Fruit fly (Drosophila melanogaster) whole organism, wandering third instar larva: Measurements from ENCODE around the gene Cpr64Aa.

ENCODE experiments used
- Myc ChIP-seq: fragments of >200 bp; optimal IDR thresholded peaks from 2 replicates; lab custom pipeline; 2017
- Vsx2 ChIP-seq: fragments of 200-300, 225-300 bp; sonication (Bioruptor generic); optimal IDR thresholded peaks from 2 replicates; lab custom pipeline; 2018; ENCODE audit warnings: missing biosample characterization, missing genetic modification characterization; ENCODE audit not compliant: partially characterized antibody
- foxo ChIP-seq, 2 experiments: fragments of 200-800 bp; sonication (Bioruptor generic); optimal IDR thresholded peaks; 2 replicates in 1 of 2; 3 replicates in 1 of 2; lab custom pipeline; 2016 to 2017; ENCODE audit warnings: missing biosample characterization in 2 of 2, missing genetic modification characterization in 2 of 2
- pan ChIP-seq: fragments of >200 bp; optimal IDR thresholded peaks from 2 replicates; lab custom pipeline; 2017
- psq ChIP-seq: fragments of 200-800 bp; sonication (Bioruptor generic); optimal IDR thresholded peaks from 3 replicates; lab custom pipeline; 2017; ENCODE audit warnings: missing biosample characterization, mild to moderate bottlenecking, missing genetic modification characterization, moderate library complexity
- tai ChIP-seq: sonication (Bioruptor generic); optimal IDR thresholded peaks from 2 replicates; lab custom pipeline; 2016; ENCODE audit warnings: missing biosample characterization, missing genetic modification characterization
- usp ChIP-seq: fragments of >200 bp; optimal IDR thresholded peaks from 2 replicates; lab custom pipeline; 2017; ENCODE audit warnings: missing biosample characterization, missing genetic modification characterization

- TF ChIP-seq psq (GFP tag; lab: Kevin White, UChicago) (no peak), foxo (GFP tag; optimal IDR thresholded peaks at IDR 0.05; lab: Kevin White, UChicago) (no peak), pan (lab: Kevin White, UChicago) (no peak), tai (GFP tag; lab: Kevin White, UChicago) (no peak), usp (GFP tag; lab: Kevin White, UChicago) (no peak), Myc (lab: Kevin White, UChicago) (no peak), Vsx2 (GFP tag; lab: Kevin White, UChicago) (no peak)
These were observed 35.4 kb downstream of the Cpr64Aa start, which contains the start of gene CG18675 for dm6 chr3L:4173584-4173983.
